Worm (Caenorhabditis elegans): ENCODE data around the gene K02F6.6.
"Not testable (repeated sequence)": the region's sequence is repeated elsewhere in the genome, so short reads cannot be mapped to it uniquely, and the experiment has no call there.

The K02F6.6 gene

DNA sequence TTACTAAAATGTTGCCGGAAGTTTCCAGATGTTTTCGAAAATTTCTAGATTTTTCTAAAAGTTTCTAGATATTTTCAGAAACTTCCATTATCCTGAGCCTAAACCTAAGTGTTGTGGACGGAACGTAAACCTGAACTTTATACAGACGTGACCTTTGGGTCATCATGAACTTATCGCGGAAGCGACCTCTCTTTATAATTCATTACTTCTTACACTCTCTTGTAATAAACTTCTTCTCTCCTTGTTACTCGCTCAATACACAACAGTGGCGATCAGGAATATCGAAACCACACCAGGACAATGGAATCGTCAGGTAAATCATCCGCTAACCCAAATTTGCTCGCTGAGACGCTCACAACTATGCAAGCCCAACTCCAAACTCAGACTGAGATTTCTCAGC is 23.1 kb downstream of the K02F6.6 start, which contains the start of gene K02F6.1:
TSS of gene K02F6.1 (plus strand) at position 301 of the 400 bp plus-strand sequence.
- TF ChIP-seq blmp-1 (tag; optimal IDR thresholded peaks at IDR 0.05); fos-1 (tag; optimal IDR thresholded peaks at IDR 0.05); ama-1 (optimal IDR thresholded peaks at IDR 0.05): not testable (repeated sequence)

DNA sequence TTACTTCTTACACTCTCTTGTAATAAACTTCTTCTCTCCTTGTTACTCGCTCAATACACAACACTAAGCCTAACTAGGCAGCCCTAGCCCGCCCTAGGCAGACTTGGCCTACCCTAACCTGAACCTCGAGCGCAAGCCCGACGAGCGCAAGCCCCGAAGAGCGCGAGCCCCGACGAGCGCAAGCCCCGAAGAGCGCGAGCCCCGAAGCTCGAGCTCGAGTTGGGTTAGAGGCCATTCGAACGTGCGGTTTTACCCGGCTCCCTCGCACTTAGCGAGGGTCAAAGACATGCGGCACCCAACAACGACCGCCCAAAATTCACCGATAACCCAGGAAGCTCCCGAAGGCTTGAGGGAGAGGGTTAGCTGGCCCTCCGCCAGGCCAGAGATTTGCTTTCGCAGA is 25.8 kb downstream of the K02F6.6 start:
- not testable (repeated sequence) for TF ChIP-seq efl-1 (optimal IDR thresholded peaks at IDR 0.05)
- peak in 1 of 2 experiments; percentile 23 for TF ChIP-seq efl-1 (GFP tag; optimal IDR thresholded peaks at IDR 0.05 in 1 of 2)

DNA sequence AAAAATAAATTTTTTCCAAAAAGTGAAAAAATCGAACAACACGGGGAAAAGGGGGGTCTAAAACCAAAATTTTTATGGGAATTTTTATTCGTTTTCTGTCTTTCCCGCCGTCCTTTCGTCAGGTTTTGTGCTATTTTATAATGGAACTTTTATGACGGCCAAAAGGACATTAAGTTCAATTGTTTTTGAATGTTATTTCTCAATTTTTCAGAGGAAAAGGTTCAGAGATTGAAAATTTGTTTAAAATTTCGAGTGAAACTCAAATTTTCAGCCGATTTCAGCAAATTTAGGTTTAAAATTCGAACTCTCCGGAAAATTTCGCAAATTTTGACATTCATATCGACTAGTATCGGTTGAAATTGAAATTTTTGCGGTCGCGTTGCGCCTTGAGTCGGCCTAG is 33.4 kb downstream of the K02F6.6 start, which contains the start of gene nep-18:
TSS of gene nep-18 (minus strand) at position 101 of the 400 bp plus-strand sequence.
- TF ChIP-seq mef-2 (tag; optimal IDR thresholded peaks at IDR 0.05) = no peak
- no peak for TF ChIP-seq fkh-4 (tag; optimal IDR thresholded peaks at IDR 0.05; ENCODE audit: borderline replicate concordance)
- TF ChIP-seq xbp-1 (tag; optimal IDR thresholded peaks at IDR 0.05) = no peak
- TF ChIP-seq ceh-8 (GFP tag; optimal IDR thresholded peaks at IDR 0.05) = no peak
- TF ChIP-seq ama-1 (optimal IDR thresholded peaks at IDR 0.05) = no peak
- TF ChIP-seq lin-15B (tag; optimal IDR thresholded peaks at IDR 0.05) = no peak
- no peak for TF ChIP-seq tlp-1 (tag; optimal IDR thresholded peaks at IDR 0.05)
- TF ChIP-seq mep-1 (tag; optimal IDR thresholded peaks at IDR 0.05) = no peak
- no peak for TF ChIP-seq dsc-1 (tag; optimal IDR thresholded peaks at IDR 0.05)
- no peak for TF ChIP-seq zag-1 (tag; optimal IDR thresholded peaks at IDR 0.05)
- no peak for TF ChIP-seq elt-3 (tag; optimal IDR thresholded peaks at IDR 0.05)
- no peak for TF ChIP-seq egl-27 (tag; optimal IDR thresholded peaks at IDR 0.05)
- TF ChIP-seq Y116A8C.19 (tag; optimal IDR thresholded peaks at IDR 0.05; ENCODE audit: borderline replicate concordance) = no peak
- no peak for TF ChIP-seq hpl-2 (GFP tag; optimal IDR thresholded peaks at IDR 0.05)
- TF ChIP-seq nhr-76 (tag; optimal IDR thresholded peaks at IDR 0.05) = no peak
- no peak for TF ChIP-seq pqm-1 (tag; optimal IDR thresholded peaks at IDR 0.05)
- TF ChIP-seq unc-130 (tag; optimal IDR thresholded peaks at IDR 0.05) = no peak
- no peak for TF ChIP-seq grh-1 (GFP tag; IDR thresholded peaks at IDR 0.05)

DNA sequence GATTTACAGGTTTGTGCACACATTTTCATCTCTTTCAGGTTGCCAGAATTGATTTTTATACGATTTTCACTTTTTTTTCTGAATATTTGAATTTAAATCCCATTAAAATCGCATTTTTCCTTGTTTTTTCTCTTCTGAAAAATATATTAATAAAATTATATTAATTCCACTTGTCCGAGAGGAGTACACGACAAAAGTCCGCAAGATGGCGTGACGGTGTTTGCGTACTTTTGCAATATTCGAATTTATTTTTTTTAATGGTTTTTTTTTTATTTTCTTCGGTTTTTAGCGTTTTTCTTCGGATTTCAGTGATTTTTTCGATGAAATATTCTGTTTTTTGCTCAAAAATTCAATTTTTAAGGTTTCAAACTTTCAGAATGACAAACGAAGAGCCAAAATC is 34.3 kb downstream of the K02F6.6 start, which contains the start of gene usp-39:
TSS of gene usp-39 (plus strand) at position 377 of the 400 bp plus-strand sequence.
- TF ChIP-seq ceh-82 (tag; optimal IDR thresholded peaks at IDR 0.05) = peak; percentile 69 to 91 (median 83)
- TF ChIP-seq fos-1 (tag; optimal IDR thresholded peaks at IDR 0.05) = peak; percentile 51
- TF ChIP-seq blmp-1 (tag; optimal IDR thresholded peaks at IDR 0.05) = peak; percentile 60
- peak; percentile 6 for TF ChIP-seq aha-1 (tag; optimal IDR thresholded peaks at IDR 0.05)
- peak; percentile 35 for TF ChIP-seq aly-2 (tag; optimal IDR thresholded peaks at IDR 0.05)
- TF ChIP-seq tbx-2 (tag; optimal IDR thresholded peaks at IDR 0.05) = peak; percentile 85
- no peak for TF ChIP-seq unc-62 (GFP tag; optimal IDR thresholded peaks at IDR 0.05)
- peak; percentile 68 for TF ChIP-seq lin-13 (GFP tag; optimal IDR thresholded peaks at IDR 0.05)
- TF ChIP-seq nhr-19 (GFP tag; conservative IDR thresholded peaks at IDR 0.05) = peak; percentile 84
- TF ChIP-seq efl-1 (optimal IDR thresholded peaks at IDR 0.05) = peak; percentile 77 to 83
- TF ChIP-seq efl-1 (GFP tag; optimal IDR thresholded peaks at IDR 0.05 in 1 of 2) = peak; percentile 85 to 98
- peak; percentile 67 for TF ChIP-seq elt-2 (tag; optimal IDR thresholded peaks at IDR 0.05)
- peak; percentile 88 to 94 for TF ChIP-seq lsy-2 (tag; optimal IDR thresholded peaks at IDR 0.05)
- peak; percentile 87 for TF ChIP-seq irx-1 (tag; optimal IDR thresholded peaks at IDR 0.05)
- TF ChIP-seq dpl-1 (GFP tag; optimal IDR thresholded peaks at IDR 0.05) = peak; percentile 75 to 87 (median 81)
- peak; percentile 66 for TF ChIP-seq lin-15B (tag; optimal IDR thresholded peaks at IDR 0.05)
- peak; percentile 67 to 79 for TF ChIP-seq lin-35 (GFP tag; optimal IDR thresholded peaks at IDR 0.05)
- TF ChIP-seq C16A3.4 (tag; optimal IDR thresholded peaks at IDR 0.05) = peak; percentile 59
- TF ChIP-seq pqm-1 (tag; optimal IDR thresholded peaks at IDR 0.05) = no peak
- TF ChIP-seq fkh-4 (tag; optimal IDR thresholded peaks at IDR 0.05; ENCODE audit: borderline replicate concordance) = peak; percentile 6
- no peak for TF ChIP-seq nhr-77 (tag; optimal IDR thresholded peaks at IDR 0.05)
- peak; percentile 73 for TF ChIP-seq fkh-10 (GFP tag; optimal IDR thresholded peaks at IDR 0.05)
- peak; percentile 66 for TF ChIP-seq isw-1 (GFP tag; IDR thresholded peaks at IDR 0.05)
- TF ChIP-seq C04F5.9 (tag; optimal IDR thresholded peaks at IDR 0.05) = peak; percentile 79
- peak; percentile 87 for TF ChIP-seq ceh-8 (GFP tag; optimal IDR thresholded peaks at IDR 0.05)
- peak; percentile 11 for TF ChIP-seq nhr-237 (tag; optimal IDR thresholded peaks at IDR 0.05)
- no peak for TF ChIP-seq zip-4 (GFP tag; optimal IDR thresholded peaks at IDR 0.05)
- TF ChIP-seq sox-4 (tag; optimal IDR thresholded peaks at IDR 0.05) = peak; percentile 71
- peak; percentile 24 for TF ChIP-seq skn-1 (tag; optimal IDR thresholded peaks at IDR 0.05)
- peak; percentile 54 for TF ChIP-seq nhr-11 (tag; optimal IDR thresholded peaks at IDR 0.05)
- TF ChIP-seq ztf-4 (tag; optimal IDR thresholded peaks at IDR 0.05) = peak; percentile 48
- TF ChIP-seq ztf-11 (tag; optimal IDR thresholded peaks at IDR 0.05) = peak in 1 of 2 experiments; percentile 73
- TF ChIP-seq pag-3 (tag; optimal IDR thresholded peaks at IDR 0.05; ENCODE audit: borderline replicate concordance, insufficient read depth) = no peak

All from whole organism, L1 larva.